Fruit fly (Drosophila melanogaster) whole organism, embryonic: ENCODE data around the gene Scm.

ENCODE experiments used
- Abd-B ChIP-seq: fragments of 200-800 bp; sonication (Bioruptor generic); optimal IDR thresholded peaks from 2 replicates; lab custom pipeline; 2018; ENCODE audit warnings: missing biosample characterization, mild to moderate bottlenecking, missing genetic modification characterization, moderate library complexity
- Atf6 ChIP-seq: fragments of 200-800 bp; sonication (Bioruptor generic); IDR thresholded peaks from 2 replicates; pipeline ENCODE4 v1.3.6; 2022; ENCODE audit warnings: missing biosample characterization, missing genetic modification characterization
- CG10209 ChIP-seq: fragments of 200-800 bp; sonication (Bioruptor generic); optimal IDR thresholded peaks from 3 replicates; lab custom pipeline; 2017; ENCODE audit warnings: missing biosample characterization, mild to moderate bottlenecking, missing genetic modification characterization, missing genetic modification reagents
- CG10543 ChIP-seq: fragments of 200-800 bp; sonication (Bioruptor generic); optimal IDR thresholded peaks from 3 replicates; lab custom pipeline; 2017; ENCODE audit warnings: missing biosample characterization, mild to moderate bottlenecking, missing genetic modification characterization, moderate library complexity
- CG10565 ChIP-seq: fragments of 200-800 bp; sonication (Bioruptor generic); optimal IDR thresholded peaks from 3 replicates; lab custom pipeline; 2016; ENCODE audit warnings: missing biosample characterization, mild to moderate bottlenecking, missing genetic modification characterization
- CG11723 ChIP-seq: fragments of 200-800 bp; sonication (Bioruptor generic); optimal IDR thresholded peaks from 2 replicates; lab custom pipeline; 2017; ENCODE audit warnings: missing biosample characterization, mild to moderate bottlenecking, missing genetic modification characterization
- CG13894 ChIP-seq: fragments of 200-800 bp; sonication (Bioruptor generic); optimal IDR thresholded peaks from 3 replicates; lab custom pipeline; 2018; ENCODE audit warnings: missing biosample characterization, mild to moderate bottlenecking, missing genetic modification characterization, moderate library complexity
- CG14667 ChIP-seq: fragments of 200-800 bp; sonication (Bioruptor generic); IDR thresholded peaks from 2 replicates; pipeline ENCODE4 v1.3.6; 2022; ENCODE audit warnings: missing biosample characterization, missing genetic modification characterization
- CG1602 ChIP-seq: fragments of 200-800 bp; sonication (Bioruptor generic); optimal IDR thresholded peaks from 3 replicates; lab custom pipeline; 2016; ENCODE audit warnings: missing biosample characterization, missing genetic modification characterization
- CG16779 ChIP-seq: fragments of 200-800 bp; sonication (Bioruptor generic); IDR thresholded peaks from 2 replicates; pipeline ENCODE4 v1.3.6; 2022; ENCODE audit warnings: missing biosample characterization, missing genetic modification characterization
- CG17359 ChIP-seq: fragments of 200-800 bp; sonication (Bioruptor generic); optimal IDR thresholded peaks from 3 replicates; lab custom pipeline; 2018; ENCODE audit warnings: missing biosample characterization, mild to moderate bottlenecking, missing genetic modification characterization, moderate library complexity
- CG18619 ChIP-seq: fragments of 200-800 bp; sonication (Bioruptor generic); optimal IDR thresholded peaks from 3 replicates; lab custom pipeline; 2017; ENCODE audit warnings: missing biosample characterization, mild to moderate bottlenecking, missing genetic modification characterization
- CG3838 ChIP-seq: fragments of 200-800 bp; sonication (Bioruptor generic); optimal IDR thresholded peaks from 3 replicates; lab custom pipeline; 2016; ENCODE audit warnings: missing biosample characterization, missing genetic modification characterization
- CG3995 ChIP-seq: fragments of 200-800 bp; sonication (Bioruptor generic); optimal IDR thresholded peaks from 3 replicates; lab custom pipeline; 2016; ENCODE audit warnings: missing biosample characterization, missing genetic modification characterization
- CG4854 ChIP-seq: fragments of 200-800 bp; sonication (Bioruptor generic); optimal IDR thresholded peaks from 2 replicates; lab custom pipeline; 2016; ENCODE audit warnings: missing biosample characterization, missing genetic modification characterization, inconsistent platforms
- CG6813 ChIP-seq: fragments of 200-800 bp; sonication (Bioruptor generic); optimal IDR thresholded peaks from 2 replicates; lab custom pipeline; 2017; ENCODE audit warnings: missing biosample characterization, missing genetic modification characterization, mild to moderate bottlenecking, moderate library complexity, missing genetic modification reagents
- CG7271 ChIP-seq: fragments of 200-800 bp; sonication (Bioruptor generic); optimal IDR thresholded peaks from 2 replicates; lab custom pipeline; 2018; ENCODE audit warnings: missing biosample characterization, mild to moderate bottlenecking, missing genetic modification characterization, moderate library complexity
- CG8478 ChIP-seq: fragments of >200 bp; optimal IDR thresholded peaks from 2 replicates; lab custom pipeline; 2018
- CoRest ChIP-seq: fragments of 200-800 bp; sonication (Bioruptor generic); optimal IDR thresholded peaks from 3 replicates; lab custom pipeline; 2018; ENCODE audit warnings: missing biosample characterization, mild to moderate bottlenecking, missing genetic modification characterization, moderate library complexity
- Dad ChIP-seq: fragments of 200-800 bp; sonication (Bioruptor generic); optimal IDR thresholded peaks from 3 replicates; lab custom pipeline; 2016; ENCODE audit warnings: missing biosample characterization, missing genetic modification characterization
- Ets65A ChIP-seq: fragments of 200-800 bp; sonication (Bioruptor generic); peaks from one replicate; lab custom pipeline; 2016; ENCODE audit warnings: missing biosample characterization, missing genetic modification characterization
- Fer3 ChIP-seq: fragments of 200-800 bp; sonication (Bioruptor generic); optimal IDR thresholded peaks from 2 replicates; lab custom pipeline; 2018; ENCODE audit warnings: missing biosample characterization, mild to moderate bottlenecking, missing genetic modification characterization, moderate library complexity
- HLH4C ChIP-seq: fragments of 200-800 bp; sonication (Bioruptor generic); IDR thresholded peaks from 3 replicates; pipeline ENCODE4 v1.3.6; 2022; ENCODE audit warnings: missing biosample characterization, missing genetic modification characterization; ENCODE audit not compliant: partially characterized antibody
- Hr39 ChIP-seq: fragments of >200 bp; optimal IDR thresholded peaks from 2 replicates; lab custom pipeline; 2017
- MESR4 ChIP-seq: fragments of 200-800 bp; sonication (Bioruptor generic); optimal IDR thresholded peaks from 2 replicates; lab custom pipeline; 2018; ENCODE audit warnings: missing biosample characterization, mild to moderate bottlenecking, missing genetic modification characterization, moderate library complexity
- Mad ChIP-seq: fragments of 200-800 bp; sonication (Bioruptor generic); optimal IDR thresholded peaks from 2 replicates; lab custom pipeline; 2016; ENCODE audit warnings: missing biosample characterization, missing genetic modification characterization
- NC2α ChIP-seq: fragments of 200-800 bp; sonication (Bioruptor generic); optimal IDR thresholded peaks from 2 replicates; lab custom pipeline; 2016; ENCODE audit warnings: missing biosample characterization, missing genetic modification characterization
- NK7.1 ChIP-seq: fragments of 200-800 bp; sonication (Bioruptor generic); optimal IDR thresholded peaks from 3 replicates; lab custom pipeline; 2016; ENCODE audit warnings: missing biosample characterization, missing genetic modification characterization
- Side ChIP-seq: fragments of 200-800 bp; sonication (Bioruptor generic); optimal IDR thresholded peaks from 2 replicates; lab custom pipeline; 2016; ENCODE audit warnings: missing biosample characterization, missing genetic modification characterization
- amos ChIP-seq: fragments of 200-800 bp; sonication (Bioruptor generic); IDR thresholded peaks from 2 replicates; pipeline ENCODE4 v1.3.6; 2022; ENCODE audit warnings: missing biosample characterization, missing genetic modification characterization; ENCODE audit not compliant: partially characterized antibody
- ato ChIP-seq: fragments of 200-800 bp; sonication (Bioruptor generic); IDR thresholded peaks from 2 replicates; pipeline ENCODE4 v1.3.6; 2022; ENCODE audit warnings: missing biosample characterization, missing genetic modification characterization; ENCODE audit not compliant: partially characterized antibody
- bowl ChIP-seq: fragments of 200-800 bp; sonication (Bioruptor generic); IDR thresholded peaks from 2 replicates; pipeline ENCODE4 v1.3.6; 2022; ENCODE audit warnings: missing biosample characterization, missing genetic modification characterization
- br ChIP-seq: fragments of >200 bp; optimal IDR thresholded peaks from 2 replicates; lab custom pipeline; 2017
- cas ChIP-seq: fragments of 200-800 bp; sonication (Bioruptor generic); IDR thresholded peaks from 2 replicates; pipeline ENCODE4 v1.3.6; 2022; ENCODE audit warnings: missing biosample characterization, missing genetic modification characterization
- fd102C ChIP-seq: fragments of 200-800 bp; sonication (Bioruptor generic); optimal IDR thresholded peaks from 2 replicates; lab custom pipeline; 2018; ENCODE audit warnings: missing biosample characterization, mild to moderate bottlenecking, missing genetic modification characterization, moderate library complexity
- fd96Cb ChIP-seq: fragments of 200-800 bp; sonication (Bioruptor generic); optimal IDR thresholded peaks from 2 replicates; lab custom pipeline; 2018; ENCODE audit warnings: missing biosample characterization, mild to moderate bottlenecking, missing genetic modification characterization, moderate library complexity
- gcm2 ChIP-seq: fragments of 200-800 bp; sonication (Bioruptor generic); optimal IDR thresholded peaks from 2 replicates; lab custom pipeline; 2016; ENCODE audit warnings: missing biosample characterization, missing genetic modification characterization
- lbe ChIP-seq: fragments of 200-800 bp; sonication (Bioruptor generic); optimal IDR thresholded peaks from 2 replicates; lab custom pipeline; 2016; ENCODE audit warnings: missing biosample characterization, mild to moderate bottlenecking, missing genetic modification characterization
- lilli ChIP-seq: fragments of 200-800 bp; sonication (Bioruptor generic); optimal IDR thresholded peaks from 3 replicates; lab custom pipeline; 2016; ENCODE audit warnings: missing biosample characterization, missing genetic modification characterization
- mirr ChIP-seq: fragments of 200-800 bp; sonication (Bioruptor generic); optimal IDR thresholded peaks from 3 replicates; lab custom pipeline; 2018; ENCODE audit warnings: missing biosample characterization, mild to moderate bottlenecking, missing genetic modification characterization
- onecut ChIP-seq: fragments of 200-800 bp; sonication (Bioruptor generic); IDR thresholded peaks from 2 replicates; pipeline ENCODE4 v1.3.6; 2022; ENCODE audit warnings: missing biosample characterization, missing genetic modification characterization
- org-1 ChIP-seq: fragments of 200-800 bp; sonication (Bioruptor generic); optimal IDR thresholded peaks from 2 replicates; lab custom pipeline; 2017; ENCODE audit warnings: missing biosample characterization, missing genetic modification characterization
- peb ChIP-seq: fragments of 200-800 bp; sonication (Bioruptor generic); IDR thresholded peaks from 2 replicates; pipeline ENCODE4 v1.3.6; 2022; ENCODE audit warnings: missing biosample characterization, missing genetic modification characterization
- pum ChIP-seq: fragments of 200-800 bp; sonication (Bioruptor generic); optimal IDR thresholded peaks from 2 replicates; lab custom pipeline; 2016; ENCODE audit warnings: missing biosample characterization, missing genetic modification characterization
- salm ChIP-seq: fragments of 200-800 bp; sonication (Bioruptor generic); optimal IDR thresholded peaks from 2 replicates; lab custom pipeline; 2018; ENCODE audit warnings: missing biosample characterization, mild to moderate bottlenecking, missing genetic modification characterization
- schlank ChIP-seq: fragments of 200-800 bp; sonication (Bioruptor generic); optimal IDR thresholded peaks from 2 replicates; lab custom pipeline; 2018; ENCODE audit warnings: missing biosample characterization, mild to moderate bottlenecking, missing genetic modification characterization
- sd ChIP-seq: fragments of 200-800 bp; sonication (Bioruptor generic); optimal IDR thresholded peaks from 3 replicates; lab custom pipeline; 2018; ENCODE audit warnings: missing biosample characterization, mild to moderate bottlenecking, missing genetic modification characterization, moderate library complexity
- ssp ChIP-seq: fragments of 200-800 bp; sonication (Bioruptor generic); IDR thresholded peaks from 2 replicates; pipeline ENCODE4 v1.3.6; 2022; ENCODE audit warnings: missing biosample characterization, missing genetic modification characterization
- tgo ChIP-seq: fragments of 200-800 bp; sonication (Bioruptor generic); IDR thresholded peaks from 3 replicates; pipeline ENCODE4 v1.3.6; 2022; ENCODE audit warnings: missing biosample characterization, missing genetic modification characterization
- tin ChIP-seq: fragments of 200-800 bp; sonication (Bioruptor generic); optimal IDR thresholded peaks from 3 replicates; lab custom pipeline; 2016; ENCODE audit warnings: missing biosample characterization, missing genetic modification characterization
- tio ChIP-seq: fragments of 200-800 bp; sonication (Bioruptor generic); optimal IDR thresholded peaks from 2 replicates; lab custom pipeline; 2017; ENCODE audit warnings: missing biosample characterization, missing genetic modification characterization, inconsistent platforms
- tup ChIP-seq: fragments of 200-800 bp; sonication (Bioruptor generic); optimal IDR thresholded peaks from 2 replicates; lab custom pipeline; 2016; ENCODE audit warnings: missing biosample characterization, mild to moderate bottlenecking, missing genetic modification characterization, moderate library complexity

Gene Scm

DNA sequence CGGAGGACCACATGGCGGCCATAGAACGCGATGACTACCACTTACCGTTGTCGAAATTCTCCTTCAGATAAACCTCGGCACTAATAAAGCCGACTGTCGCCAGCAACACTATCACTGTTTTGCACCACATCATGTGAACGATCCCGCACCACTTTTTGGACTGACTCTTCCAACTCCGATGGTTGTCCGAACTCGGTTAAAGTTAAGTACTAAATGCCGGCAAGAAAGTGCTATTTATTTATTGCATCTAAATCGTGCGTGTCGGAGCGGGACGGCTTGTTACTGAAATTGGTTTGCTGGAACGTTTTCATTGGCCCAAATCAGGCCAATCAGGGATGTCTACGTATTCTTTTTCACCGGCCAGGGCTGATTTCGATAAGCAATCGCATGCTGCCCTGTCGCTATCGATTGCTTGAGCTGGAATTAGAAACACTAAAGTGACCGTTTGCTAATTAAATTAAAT lies 6.7 kb downstream of the Scm start, which contains the start of gene Calr (continued):
- TF ChIP-seq CG7271 (tag; lab: Kevin White, UChicago) (peak; percentile 46), CG4854 (no peak), Mad (GFP tag; lab: Kevin White, UChicago) (no peak), cas (GFP tag; lab: Robert Waterston, UW) (no peak), org-1 (GFP tag; lab: Kevin White, UChicago) (peak; percentile 4), CG10565 (no peak), CG17359 (tag; lab: Kevin White, UChicago) (no peak), peb (GFP tag; lab: Robert Waterston, UW) (no peak), CG3838 (GFP tag; lab: Kevin White, UChicago) (no peak), CG16779 (GFP tag; lab: Robert Waterston, UW) (no peak), ssp (no peak), Side (peak; percentile 22), ato (GFP tag; lab: Robert Waterston, UW) (no peak), mirr (GFP tag; lab: Kevin White, UChicago) (peak; percentile 77), schlank (tag; lab: Kevin White, UChicago) (peak; percentile 7), CG18619 (peak; percentile 32), Fer3 (tag; lab: Kevin White, UChicago) (peak; percentile 12), Dad (peak; percentile 3), Ets65A (GFP tag; lab: Kevin White, UChicago) (no peak), CG14667 (GFP tag; lab: Robert Waterston, UW) (no peak), Abd-B (GFP tag; lab: Kevin White, UChicago) (no peak), fd96Cb (tag; lab: Kevin White, UChicago) (no peak), Hr39 (lab: Kevin White, UChicago) (no peak), fd102C (GFP tag; lab: Kevin White, UChicago) (no peak), pum (no peak), CG11723 (GFP tag; lab: Kevin White, UChicago) (no peak), lilli (GFP tag; lab: Kevin White, UChicago) (peak; percentile 68), CG6813 (GFP tag; lab: Kevin White, UChicago) (peak; percentile 10), HLH4C (GFP tag; lab: Robert Waterston, UW) (no peak), sd (tag; lab: Kevin White, UChicago) (peak; percentile 64), tin (peak; percentile 21), tio (GFP tag; lab: Kevin White, UChicago) (no peak), tup (GFP tag; lab: Kevin White, UChicago) (no peak), tgo (GFP tag; lab: Robert Waterston, UW) (no peak), Atf6 (GFP tag; lab: Robert Waterston, UW) (no peak), CG1602 (GFP tag; lab: Kevin White, UChicago) (no peak), gcm2 (GFP tag; lab: Kevin White, UChicago) (peak; percentile 43), CG10209 (GFP tag; lab: Kevin White, UChicago) (peak; percentile 11), CG10543 (GFP tag; lab: Kevin White, UChicago) (peak; percentile 34), CoRest (tag; lab: Kevin White, UChicago) (peak; percentile 67), CG13894 (peak; percentile 55), onecut (peak; percentile 60), NC2α (GFP tag; lab: Kevin White, UChicago) (peak; percentile 18), NK7.1 (GFP tag; lab: Kevin White, UChicago) (peak; percentile 37), bowl (no peak), CG3995 (GFP tag; lab: Kevin White, UChicago) (peak; percentile 32), lbe (GFP tag; lab: Kevin White, UChicago) (peak; percentile 60), br (lab: Kevin White, UChicago) (no peak), CG8478 (lab: Kevin White, UChicago) (no peak), MESR4 (peak; percentile 87), salm (peak; percentile 52), amos (no peak)
